Worm (Caenorhabditis elegans): Measurements from ENCODE around the gene idpa-3.

DNA sequence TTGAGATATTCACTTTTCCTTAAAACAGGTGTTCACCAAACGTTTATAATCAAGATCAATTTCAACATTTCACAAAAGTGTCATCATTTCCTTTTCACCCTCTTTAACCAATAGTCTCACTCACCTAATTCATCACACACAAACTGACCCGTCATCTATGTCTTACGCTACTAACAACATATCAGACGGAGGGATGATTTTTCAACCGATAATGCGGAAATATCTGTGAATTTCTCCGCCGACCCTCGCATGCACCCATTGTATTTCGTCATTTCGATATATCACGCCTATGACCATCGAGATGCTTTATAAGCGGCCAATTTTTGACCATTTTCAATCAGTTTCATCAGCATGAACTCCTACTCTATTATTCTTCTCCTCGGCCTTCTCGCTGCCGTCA lies 32.1 kb upstream of the idpa-3 start, which contains the start of gene fipr-21:
- no peak for TF ChIP-seq nhr-77 (tag; optimal IDR thresholded peaks at IDR 0.05)
- no peak for TF ChIP-seq nhr-11 (tag; optimal IDR thresholded peaks at IDR 0.05)
- TF ChIP-seq R02D3.7 (tag; optimal IDR thresholded peaks at IDR 0.05): no peak

Measured in whole organism, L2 larva.